Fruit fly (Drosophila melanogaster) whole organism, larva: Measurements from ENCODE around the gene PpV.
"Not testable (repeated sequence)": the region's sequence is repeated elsewhere in the genome, so short reads cannot be mapped to it uniquely, and the experiment has no call there.

Source experiments
- noc ChIP-seq: fragments of 200-800 bp; sonication (Bioruptor generic); optimal IDR thresholded peaks from 3 replicates; lab custom pipeline; 2019; ENCODE audit warnings: missing biosample characterization, mild to moderate bottlenecking, missing genetic modification characterization, moderate library complexity

PpV gene

dm6 chrX:6372769-6373197 lies at the start of gene PpV:
Gene PpV, minus strand, starts transcription at chrX:6372915.
- no peak for TF ChIP-seq noc (tag; lab: Kevin White, UChicago)

- not testable (repeated sequence) for TF ChIP-seq noc (tag; lab: Kevin White, UChicago)
Measured at dm6 chrX:6419334-6419733, 46.6 kb upstream of the PpV start, which contains the start of gene CG33668. Gene CG33668, minus strand, starts transcription at chrX:6419434.

dm6 chrX:6400000-6400399 lies 27.3 kb upstream of the PpV start, which contains the start of gene CG33669:
Gene CG33669, minus strand, starts transcription at chrX:6400100.
- not testable (repeated sequence) for TF ChIP-seq noc (tag; lab: Kevin White, UChicago)

dm6 chrX:6383920-6384319 lies 11.2 kb upstream of the PpV start, which contains the start of gene CG33664:
Gene CG33664, plus strand, starts transcription at chrX:6384220.
- not testable (repeated sequence) for TF ChIP-seq noc (tag; lab: Kevin White, UChicago)

- TF ChIP-seq noc (tag; lab: Kevin White, UChicago) = no peak
Measured at dm6 chrX:6376748-6377147, 4.0 kb upstream of the PpV start.

dm6 chrX:6375636-6376035 lies 2.9 kb upstream of the PpV start:
- no peak for TF ChIP-seq noc (tag; lab: Kevin White, UChicago)

- peak; percentile 95 for TF ChIP-seq noc (tag; lab: Kevin White, UChicago)
Measured at dm6 chrX:6366357-6366691, 6.4 kb downstream of the PpV start.

dm6 chrX:6365632-6366356 lies 6.9 kb downstream of the PpV start, which contains the start of the genes swa and Marf:
Gene swa, minus strand, starts transcription at chrX:6365708.
Gene Marf, plus strand, starts transcription at chrX:6365949.
- no peak for TF ChIP-seq noc (tag; lab: Kevin White, UChicago)

- TF ChIP-seq noc (tag; lab: Kevin White, UChicago) = no peak
Measured at dm6 chrX:6361215-6361614, 11.5 kb downstream of the PpV start.

dm6 chrX:6358198-6358597 lies 14.5 kb downstream of the PpV start:
- no peak for TF ChIP-seq noc (tag; lab: Kevin White, UChicago)

- TF ChIP-seq noc (tag; lab: Kevin White, UChicago) = no peak
Measured at dm6 chrX:6357456-6358007, 15.2 kb downstream of the PpV start.

dm6 chrX:6356748-6357397 lies 15.8 kb downstream of the PpV start:
- peak; percentile 29 for TF ChIP-seq noc (tag; lab: Kevin White, UChicago)

dm6 chrX:6355090-6355679 lies 17.5 kb downstream of the PpV start:
- TF ChIP-seq noc (tag; lab: Kevin White, UChicago) = peak; percentile 38

dm6 chrX:6354163-6354562 lies 18.6 kb downstream of the PpV start:
- no peak for TF ChIP-seq noc (tag; lab: Kevin White, UChicago)

- TF ChIP-seq noc (tag; lab: Kevin White, UChicago) = peak; percentile 75
Measured at dm6 chrX:6353613-6353986, 19.1 kb downstream of the PpV start.
